Fruit fly (Drosophila melanogaster): ENCODE measurements around the gene Setd3.

The Setd3 gene

DNA sequence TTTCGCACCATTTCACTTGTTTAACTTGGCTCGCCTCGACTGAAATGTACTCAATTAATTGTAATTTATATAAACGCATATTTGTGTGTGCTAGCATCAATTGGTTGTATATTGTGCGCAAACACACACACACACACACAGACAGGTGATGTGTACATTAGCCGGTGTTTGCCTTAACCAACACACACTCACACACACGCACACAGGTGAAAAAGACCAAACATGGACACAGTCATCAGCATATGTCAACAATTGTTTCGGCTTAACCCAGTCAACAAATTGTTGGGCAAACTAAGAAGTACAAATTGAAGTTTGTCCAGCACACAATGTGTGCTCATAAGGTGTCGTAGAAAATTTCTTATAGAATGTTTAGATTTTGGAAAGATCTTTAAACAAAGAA, 31.1 kb downstream of the Setd3 start (continued):
- TF ChIP-seq scrt (GFP tag; optimal IDR thresholded peaks at IDR 0.05) (no peak), fru (optimal IDR thresholded peaks at IDR 0.05) (no peak), CG16863 (GFP tag; optimal IDR thresholded peaks at IDR 0.05) (peak; percentile 5), seq (GFP tag; IDR thresholded peaks at IDR 0.05) (no peak), ind (GFP tag; optimal IDR thresholded peaks at IDR 0.05) (no peak), CG2202 (tag; optimal IDR thresholded peaks at IDR 0.05) (peak; percentile 54), CG10543 (GFP tag; optimal IDR thresholded peaks at IDR 0.05) (no peak), CG8089 (GFP tag; optimal IDR thresholded peaks at IDR 0.05) (no peak), Xrp1 (GFP tag; IDR thresholded peaks at IDR 0.05) (no peak), CG33557 (GFP tag; optimal IDR thresholded peaks at IDR 0.05) (peak; percentile 53), CG12299 (tag; optimal IDR thresholded peaks at IDR 0.05) (no peak), exex (tag; optimal IDR thresholded peaks at IDR 0.05) (no peak), CG2116 (GFP tag; optimal IDR thresholded peaks at IDR 0.05) (peak; percentile 9), CG31441 (GFP tag; IDR thresholded peaks at IDR 0.05) (no peak), pfk (GFP tag; optimal IDR thresholded peaks at IDR 0.05) (no peak), PHDP (tag; optimal IDR thresholded peaks at IDR 0.05) (peak; percentile 16), Dad (GFP tag; optimal IDR thresholded peaks at IDR 0.05) (no peak), sr (GFP tag; IDR thresholded peaks at IDR 0.05) (no peak), lov (optimal IDR thresholded peaks at IDR 0.05) (no peak), lov (GFP tag; IDR thresholded peaks at IDR 0.05) (no peak), Dip3 (GFP tag; optimal IDR thresholded peaks at IDR 0.05) (no peak), HLHmδ (GFP tag; optimal IDR thresholded peaks at IDR 0.05) (no peak), CG7745 (tag; optimal IDR thresholded peaks at IDR 0.05) (peak; percentile 6), CG4820 (GFP tag; optimal IDR thresholded peaks at IDR 0.05) (no peak), CG17912 (GFP tag; optimal IDR thresholded peaks at IDR 0.05) (no peak), CG4854 (GFP tag; optimal IDR thresholded peaks at IDR 0.05) (no peak), zf30C (GFP tag; optimal IDR thresholded peaks at IDR 0.05) (no peak), CG17568 (GFP tag; optimal IDR thresholded peaks at IDR 0.05) (peak; percentile 17), CG12236 (GFP tag; optimal IDR thresholded peaks at IDR 0.05) (no peak), ac (GFP tag; optimal IDR thresholded peaks at IDR 0.05) (peak; percentile 70), al (GFP tag; IDR thresholded peaks at IDR 0.05) (no peak), CG11093 (GFP tag; IDR thresholded peaks at IDR 0.05) (no peak), Scr (GFP tag; IDR thresholded peaks at IDR 0.05; ENCODE audit: partially characterized antibody) (no peak), dimm (GFP tag; IDR thresholded peaks at IDR 0.05) (no peak), CG11695 (GFP tag; IDR thresholded peaks at IDR 0.05) (no peak), Blimp-1 (GFP tag; optimal IDR thresholded peaks at IDR 0.05) (peak; percentile 33), Eip74EF (GFP tag; optimal IDR thresholded peaks at IDR 0.05) (no peak), HmgZ (tag; optimal IDR thresholded peaks at IDR 0.05) (no peak), fd102C (GFP tag; optimal IDR thresholded peaks at IDR 0.05) (peak; percentile 15), CG17359 (tag; optimal IDR thresholded peaks at IDR 0.05) (no peak), gsb-n (tag; optimal IDR thresholded peaks at IDR 0.05) (peak; percentile 18), tll (GFP tag; optimal IDR thresholded peaks at IDR 0.05) (no peak), Hmx (GFP tag; optimal IDR thresholded peaks at IDR 0.05) (no peak), vvl (GFP tag; IDR thresholded peaks at IDR 0.05) (no peak), nerfin-1 (tag; optimal IDR thresholded peaks at IDR 0.05) (no peak), slou (GFP tag; optimal IDR thresholded peaks at IDR 0.05) (no peak), CG4328 (GFP tag; optimal IDR thresholded peaks at IDR 0.05) (no peak), CoRest (tag; optimal IDR thresholded peaks at IDR 0.05) (peak; percentile 21), CG34376 (GFP tag; optimal IDR thresholded peaks at IDR 0.05) (no peak), CG8290 (GFP tag; optimal IDR thresholded peaks at IDR 0.05) (no peak), CG8290 (tag; optimal IDR thresholded peaks at IDR 0.05) (no peak), CG2889 (GFP tag; IDR thresholded peaks at IDR 0.05) (no peak)
